Worm (Caenorhabditis elegans) whole organism, L2 larva: Measurements from ENCODE around the gene H32C10.1.

Experiments used
- aly-2 ChIP-seq: fragments of 150-350 bp; optimal IDR thresholded peaks from 2 replicates; lab custom pipeline; 2014; ENCODE audit warnings: missing biosample characterization, missing genetic modification characterization
- crh-2 ChIP-seq: sonication (generic microtip); optimal IDR thresholded peaks from 2 replicates; lab custom pipeline; 2017; ENCODE audit warnings: missing biosample characterization, missing genetic modification characterization
- dmd-4 ChIP-seq: sonication (generic microtip); optimal IDR thresholded peaks from 2 replicates; lab custom pipeline; 2017; ENCODE audit warnings: missing biosample characterization, missing genetic modification characterization
- lin-13 ChIP-seq: fragments of 150-350 bp; optimal IDR thresholded peaks from 2 replicates; lab custom pipeline; 2014; ENCODE audit warnings: missing biosample characterization, missing genetic modification reagents, missing genetic modification characterization
- lsy-2 ChIP-seq, 2 experiments: fragments of 150-350 bp in 1 of 2; sonication (generic microtip) in 1 of 2; optimal IDR thresholded peaks; 2 replicates each; lab custom pipeline; 2014 to 2017; ENCODE audit warnings: missing biosample characterization in 2 of 2, missing genetic modification characterization in 2 of 2
- snpc-4 ChIP-seq: fragments of 150-350 bp; optimal IDR thresholded peaks from 2 replicates; lab custom pipeline; 2014; ENCODE audit warnings: missing biosample characterization, missing genetic modification characterization

- no peak for TF ChIP-seq snpc-4
- TF ChIP-seq dmd-4 (tag; lab: Kevin White, UChicago), result no peak
- TF ChIP-seq crh-2 (tag; lab: Kevin White, UChicago), result no peak
- no peak for TF ChIP-seq aly-2 (tag; lab: Kevin White, UChicago)
- no peak for TF ChIP-seq lin-13
- TF ChIP-seq lsy-2 (tag; optimal IDR thresholded peaks at IDR 0.05; lab: Kevin White, UChicago), result no peak
These were observed 5.2 kb upstream of the H32C10.1 start for ce11 chrIV:5928957-5929356.
